Fruit fly (Drosophila melanogaster) whole organism, embryonic: Measurements from ENCODE around the gene CG8509.
A peak's percentile ranks its signal among the peaks of the same experiment; 100 is the strongest.

Experiments
- Bgb ChIP-seq: fragments of 200-800 bp; sonication (Bioruptor generic); IDR thresholded peaks from 2 replicates; pipeline ENCODE4 v1.3.6; 2022; ENCODE audit warnings: missing biosample characterization, missing genetic modification characterization; ENCODE audit not compliant: partially characterized antibody
- Blimp-1 ChIP-seq: fragments of 200-800 bp; sonication (Bioruptor generic); optimal IDR thresholded peaks from 3 replicates; lab custom pipeline; 2018; ENCODE audit warnings: missing biosample characterization, missing genetic modification characterization, mild to moderate bottlenecking, moderate library complexity, missing genetic modification reagents
- CG11085 ChIP-seq: fragments of 200-800 bp; sonication (Bioruptor generic); IDR thresholded peaks from 2 replicates; pipeline ENCODE4 v1.3.6; 2022; ENCODE audit warnings: missing biosample characterization, missing genetic modification characterization
- CG11723 ChIP-seq: fragments of 200-800 bp; sonication (Bioruptor generic); optimal IDR thresholded peaks from 2 replicates; lab custom pipeline; 2017; ENCODE audit warnings: missing biosample characterization, mild to moderate bottlenecking, missing genetic modification characterization
- CG12769 ChIP-seq: fragments of 200-800 bp; sonication (Bioruptor generic); optimal IDR thresholded peaks from 2 replicates; lab custom pipeline; 2019; ENCODE audit warnings: missing biosample characterization, mild to moderate bottlenecking, missing genetic modification characterization, moderate library complexity
- CG17829 ChIP-seq: fragments of 200-800 bp; optimal IDR thresholded peaks from 2 replicates; lab custom pipeline; 2019; ENCODE audit warnings: missing biosample characterization, mild to moderate bottlenecking, missing genetic modification characterization, moderate library complexity
- CG18262 ChIP-seq: fragments of 200-800 bp; optimal IDR thresholded peaks from 3 replicates; lab custom pipeline; 2019; ENCODE audit warnings: missing biosample characterization, mild to moderate bottlenecking, missing genetic modification characterization, moderate library complexity
- CG1832 ChIP-seq: fragments of 200-800 bp; sonication (Bioruptor generic); optimal IDR thresholded peaks from 2 replicates; lab custom pipeline; 2017; ENCODE audit warnings: missing biosample characterization, mild to moderate bottlenecking, missing genetic modification characterization, inconsistent platforms
- CG34376 ChIP-seq: fragments of 200-800 bp; sonication (Bioruptor generic); optimal IDR thresholded peaks from 2 replicates; lab custom pipeline; 2018; ENCODE audit warnings: missing biosample characterization, mild to moderate bottlenecking, missing genetic modification characterization
- CG4820 ChIP-seq: fragments of 200-800 bp; sonication (Bioruptor generic); optimal IDR thresholded peaks from 3 replicates; lab custom pipeline; 2016; ENCODE audit warnings: missing biosample characterization, missing genetic modification characterization
- CG6272 ChIP-seq: fragments of 200-800 bp; sonication (Bioruptor generic); IDR thresholded peaks from 2 replicates; pipeline ENCODE4 v1.3.6; 2022; ENCODE audit warnings: missing biosample characterization, missing genetic modification characterization
- CG6813 ChIP-seq: fragments of 200-800 bp; sonication (Bioruptor generic); optimal IDR thresholded peaks from 2 replicates; lab custom pipeline; 2017; ENCODE audit warnings: missing biosample characterization, missing genetic modification characterization, mild to moderate bottlenecking, moderate library complexity, missing genetic modification reagents
- Dip2 ChIP-seq: fragments of 200-800 bp; sonication (Bioruptor generic); IDR thresholded peaks from 2 replicates; pipeline ENCODE4 v1.3.6; 2022; ENCODE audit warnings: missing biosample characterization, missing genetic modification characterization
- E2f1 ChIP-seq: fragments of 200-800 bp; sonication (Bioruptor generic); IDR thresholded peaks from 2 replicates; pipeline ENCODE4 v1.3.6; 2022; ENCODE audit warnings: missing biosample characterization, missing genetic modification characterization
- Ets65A ChIP-seq: fragments of 200-800 bp; sonication (Bioruptor generic); peaks from one replicate; lab custom pipeline; 2016; ENCODE audit warnings: missing biosample characterization, missing genetic modification characterization
- H15 ChIP-seq: fragments of 200-800 bp; sonication (Bioruptor generic); IDR thresholded peaks from 3 replicates; pipeline ENCODE4 v1.3.6; 2022; ENCODE audit warnings: missing biosample characterization, missing genetic modification characterization
- Hr51 ChIP-seq, 2 experiments: fragments of 200-800 bp; sonication (Bioruptor generic); optimal IDR thresholded peaks; 2 replicates in 1 of 2; 3 replicates in 1 of 2; lab custom pipeline; 2016 to 2018; ENCODE audit warnings: missing biosample characterization in 2 of 2, missing genetic modification characterization in 2 of 2, mild to moderate bottlenecking in 1 of 2, moderate library complexity in 1 of 2
- Jarid2 ChIP-seq: fragments of 200-800 bp; sonication (Bioruptor generic); optimal IDR thresholded peaks from 3 replicates; lab custom pipeline; 2017; ENCODE audit warnings: mild to moderate bottlenecking, missing biosample characterization, missing genetic modification reagents, missing genetic modification characterization
- Nf-YC ChIP-seq: fragments of 200-800 bp; optimal IDR thresholded peaks from 3 replicates; lab custom pipeline; 2019; ENCODE audit warnings: missing biosample characterization, mild to moderate bottlenecking, missing genetic modification characterization, moderate library complexity
- NfI ChIP-seq: fragments of 200-800 bp; sonication (Bioruptor generic); optimal IDR thresholded peaks from 3 replicates; lab custom pipeline; 2018; ENCODE audit warnings: missing biosample characterization, mild to moderate bottlenecking, missing genetic modification characterization, moderate library complexity
- Sry-β ChIP-seq: fragments of 200-800 bp; sonication (Bioruptor generic); optimal IDR thresholded peaks from 2 replicates; lab custom pipeline; 2018; ENCODE audit warnings: missing biosample characterization, mild to moderate bottlenecking, missing genetic modification characterization, moderate library complexity
- Ssrp ChIP-seq: fragments of 200-800 bp; sonication (Bioruptor generic); optimal IDR thresholded peaks from 2 replicates; lab custom pipeline; 2018; ENCODE audit warnings: missing biosample characterization, mild to moderate bottlenecking, missing genetic modification characterization, moderate library complexity
- Trl ChIP-seq, 3 experiments: fragments of >200 bp in 2 of 3; fragments of 200-800 bp in 1 of 3; sonication (Bioruptor generic) in 1 of 3; optimal IDR thresholded peaks; 2 replicates in 1 of 3; 3 replicates in 2 of 3; lab custom pipeline; 2016 to 2017; ENCODE audit warnings: missing biosample characterization in 1 of 3, missing genetic modification characterization in 1 of 3
- abd-A ChIP-seq: fragments of 200-800 bp; sonication (Bioruptor generic); optimal IDR thresholded peaks from 3 replicates; lab custom pipeline; 2019; ENCODE audit warnings: missing biosample characterization, mild to moderate bottlenecking, missing genetic modification characterization, moderate library complexity
- cato ChIP-seq: fragments of 200-800 bp; sonication (Bioruptor generic); optimal IDR thresholded peaks from 2 replicates; lab custom pipeline; 2016; ENCODE audit warnings: missing biosample characterization, missing genetic modification characterization, borderline replicate concordance
- cg ChIP-seq: fragments of 200-800 bp; sonication (Bioruptor generic); optimal IDR thresholded peaks from 3 replicates; lab custom pipeline; 2019; ENCODE audit warnings: missing biosample characterization, mild to moderate bottlenecking, missing genetic modification characterization, moderate library complexity
- croc ChIP-seq: fragments of 200-800 bp; sonication (Bioruptor generic); conservative IDR thresholded peaks from 3 replicates; pipeline ENCODE4 v1.3.6; 2022; ENCODE audit warnings: missing biosample characterization, missing genetic modification characterization
- dan ChIP-seq: fragments of 200-800 bp; sonication (Bioruptor generic); IDR thresholded peaks from 2 replicates; pipeline ENCODE4 v1.3.6; 2022; ENCODE audit warnings: missing biosample characterization, missing genetic modification characterization
- danr ChIP-seq: fragments of 200-800 bp; sonication (Bioruptor generic); IDR thresholded peaks from 2 replicates; pipeline ENCODE4 v1.3.6; 2022; ENCODE audit warnings: missing biosample characterization, missing genetic modification characterization
- dm ChIP-seq: fragments of 200-800 bp; sonication (Bioruptor generic); optimal IDR thresholded peaks from 3 replicates; lab custom pipeline; 2016; ENCODE audit warnings: missing biosample characterization, missing genetic modification characterization
- fd102C ChIP-seq: fragments of 200-800 bp; sonication (Bioruptor generic); optimal IDR thresholded peaks from 2 replicates; lab custom pipeline; 2018; ENCODE audit warnings: missing biosample characterization, mild to moderate bottlenecking, missing genetic modification characterization, moderate library complexity
- fu2 ChIP-seq: fragments of 200-800 bp; sonication (Bioruptor generic); optimal IDR thresholded peaks from 2 replicates; lab custom pipeline; 2016; ENCODE audit warnings: missing biosample characterization, missing genetic modification characterization
- gem ChIP-seq: fragments of 200-800 bp; sonication (Bioruptor generic); optimal IDR thresholded peaks from 2 replicates; lab custom pipeline; 2019; ENCODE audit warnings: missing biosample characterization, mild to moderate bottlenecking, missing genetic modification characterization, moderate library complexity
- gfzf ChIP-seq: fragments of 200-800 bp; sonication (Bioruptor generic); optimal IDR thresholded peaks from 2 replicates; lab custom pipeline; 2016; ENCODE audit warnings: missing biosample characterization, mild to moderate bottlenecking, missing genetic modification characterization, moderate library complexity
- hb ChIP-seq: fragments of 200-800 bp; sonication (Bioruptor generic); IDR thresholded peaks from 3 replicates; pipeline ENCODE4 v1.3.6; 2022; ENCODE audit warnings: missing biosample characterization, missing genetic modification characterization; ENCODE audit not compliant: partially characterized antibody
- hkb ChIP-seq, 2 experiments: fragments of 200-800 bp in 1 of 2; fragments of >200 bp in 1 of 2; sonication (Bioruptor generic) in 1 of 2; IDR thresholded peaks in 1 of 2; optimal IDR thresholded peaks in 1 of 2; 2 replicates each; pipeline versions ENCODE4 v1.3.6 to Lab custom; 2017 to 2022; ENCODE audit warnings: missing biosample characterization in 1 of 2, missing genetic modification characterization in 1 of 2
- ind ChIP-seq: fragments of 200-800 bp; sonication (Bioruptor generic); optimal IDR thresholded peaks from 3 replicates; lab custom pipeline; 2016; ENCODE audit warnings: missing biosample characterization, missing genetic modification characterization
- lab ChIP-seq: fragments of 200-800 bp; sonication (Bioruptor generic); optimal IDR thresholded peaks from 3 replicates; lab custom pipeline; 2017; ENCODE audit warnings: missing biosample characterization, missing genetic modification characterization, mild to moderate bottlenecking, moderate library complexity, missing genetic modification reagents
- pum ChIP-seq: fragments of 200-800 bp; sonication (Bioruptor generic); optimal IDR thresholded peaks from 2 replicates; lab custom pipeline; 2016; ENCODE audit warnings: missing biosample characterization, missing genetic modification characterization
- ro ChIP-seq: fragments of 200-800 bp; sonication (Bioruptor generic); IDR thresholded peaks from 2 replicates; pipeline ENCODE4 v1.3.6; 2022; ENCODE audit warnings: missing biosample characterization, missing genetic modification characterization
- scrt ChIP-seq: fragments of 200-800 bp; sonication (Bioruptor generic); optimal IDR thresholded peaks from 2 replicates; lab custom pipeline; 2018; ENCODE audit warnings: missing biosample characterization, mild to moderate bottlenecking, missing genetic modification characterization, moderate library complexity
- sens ChIP-seq: fragments of 200-800 bp; sonication (Bioruptor generic); peaks from one replicate; lab custom pipeline; 2016; ENCODE audit warnings: missing biosample characterization, missing genetic modification characterization
- sim ChIP-seq: fragments of 200-800 bp; sonication (Bioruptor generic); IDR thresholded peaks from 2 replicates; pipeline ENCODE4 v1.3.6; 2022; ENCODE audit warnings: missing biosample characterization, missing genetic modification characterization
- slbo ChIP-seq: fragments of 200-800 bp; sonication (Bioruptor generic); IDR thresholded peaks from 2 replicates; pipeline ENCODE4 v1.3.6; 2022; ENCODE audit warnings: missing biosample characterization, missing genetic modification characterization
- tna ChIP-seq: fragments of 200-800 bp; sonication (Bioruptor generic); IDR thresholded peaks from 2 replicates; pipeline ENCODE4 v1.3.6; 2022; ENCODE audit warnings: missing biosample characterization, missing genetic modification characterization; ENCODE audit not compliant: partially characterized antibody
- toy ChIP-seq: fragments of 200-800 bp; sonication (Bioruptor generic); IDR thresholded peaks from 2 replicates; pipeline ENCODE4 v1.3.6; 2022; ENCODE audit warnings: missing biosample characterization, missing genetic modification characterization

The CG8509 gene

dm6 chrX:15802880-15803650, 6.3 kb upstream of the CG8509 start (continued):
- TF ChIP-seq hkb (optimal IDR thresholded peaks at IDR 0.05; lab: Kevin White, UChicago) (no peak), hkb (GFP tag; IDR thresholded peaks at IDR 0.05; lab: Robert Waterston, UW) (no peak), CG18262 (tag; lab: Kevin White, UChicago) (peak; percentile 36), tna (GFP tag; lab: Robert Waterston, UW) (peak; percentile 38; the same call in 1 of the 2 replicates), scrt (peak; percentile 14), CG6813 (peak; percentile 24), fu2 (no peak), toy (GFP tag; lab: Robert Waterston, UW) (no peak), sim (GFP tag; lab: Robert Waterston, UW) (no peak), Ets65A (GFP tag; lab: Kevin White, UChicago) (peak; percentile 58), Dip2 (GFP tag; lab: Robert Waterston, UW) (no peak), pum (GFP tag; lab: Kevin White, UChicago) (no peak), slbo (peak; percentile 41), Bgb (GFP tag; lab: Robert Waterston, UW) (peak; percentile 75), Hr51 (GFP tag; optimal IDR thresholded peaks at IDR 0.05; lab: Kevin White, UChicago) (peak in 1 of 2 experiments; percentile 30), CG4820 (GFP tag; lab: Kevin White, UChicago) (no peak), abd-A (no peak)

- TF ChIP-seq gfzf: peak; percentile 43
- no peak for TF ChIP-seq Nf-YC (tag; lab: Kevin White, UChicago)
- no peak for TF ChIP-seq CG11085 (GFP tag; lab: Robert Waterston, UW)
- peak; percentile 30 for TF ChIP-seq Blimp-1 (GFP tag; lab: Kevin White, UChicago)
- TF ChIP-seq Sry-β (GFP tag; lab: Kevin White, UChicago): no peak
- TF ChIP-seq sens (GFP tag; lab: Kevin White, UChicago): peak; percentile 78
- no peak for TF ChIP-seq H15 (GFP tag; lab: Robert Waterston, UW)
- no peak for TF ChIP-seq CG12769 (tag; lab: Kevin White, UChicago)
- no peak for TF ChIP-seq ind
- no peak for TF ChIP-seq dm (GFP tag; lab: Kevin White, UChicago)
- TF ChIP-seq CG6272 (GFP tag; lab: Robert Waterston, UW): no peak
- TF ChIP-seq cg (GFP tag; lab: Kevin White, UChicago): peak; percentile 54
- TF ChIP-seq CG34376 (GFP tag; lab: Kevin White, UChicago): peak; percentile 44
- no peak for TF ChIP-seq NfI (GFP tag; lab: Kevin White, UChicago)
- no peak for TF ChIP-seq CG11723 (GFP tag; lab: Kevin White, UChicago)
- peak; percentile 93 to 98 for TF ChIP-seq Trl (optimal IDR thresholded peaks at IDR 0.05; lab: Kevin White, UChicago)
- TF ChIP-seq Trl (GFP tag; optimal IDR thresholded peaks at IDR 0.05; lab: Kevin White, UChicago): no peak
- TF ChIP-seq CG1832 (GFP tag; lab: Kevin White, UChicago): no peak
- no peak for TF ChIP-seq Ssrp (tag; lab: Kevin White, UChicago)
- no peak for TF ChIP-seq E2f1 (GFP tag; lab: Robert Waterston, UW)
- no peak for TF ChIP-seq cato (GFP tag; lab: Kevin White, UChicago)
- TF ChIP-seq fd102C (GFP tag; lab: Kevin White, UChicago): no peak
- no peak for TF ChIP-seq danr (GFP tag; lab: Robert Waterston, UW)
- no peak for TF ChIP-seq slbo
- TF ChIP-seq ro (GFP tag; lab: Robert Waterston, UW): no peak
- no peak for TF ChIP-seq CG17829 (tag; lab: Kevin White, UChicago)
- no peak for TF ChIP-seq croc (GFP tag; lab: Robert Waterston, UW)
- TF ChIP-seq lab: no peak
- no peak for TF ChIP-seq hb (GFP tag; lab: Robert Waterston, UW)
- peak; percentile 78 for TF ChIP-seq Jarid2 (GFP tag; lab: Kevin White, UChicago)
- peak; percentile 17 for TF ChIP-seq gem (tag; lab: Kevin White, UChicago)
- TF ChIP-seq dan: no peak
These were observed 5.4 kb upstream of the CG8509 start, which contains the start of the genes PGRP-LE and sd for dm6 chrX:15803764-15804563. Gene PGRP-LE (minus strand): TSS chrX:15803880. Gene sd (plus strand): TSS chrX:15804370.
